Worm (Caenorhabditis elegans) whole organism, L2 larva: ENCODE data around the gene W08E12.4.

Experiments used
- blmp-1 ChIP-seq: sonication (generic microtip); optimal IDR thresholded peaks from 2 replicates; lab custom pipeline; 2017; ENCODE audit warnings: missing genetic modification characterization, mild to moderate bottlenecking, missing compliant biosample characterization, antibody characterized with exemption, moderate library complexity; ENCODE audit not compliant: insufficient read depth
- dmd-4 ChIP-seq: sonication (generic microtip); optimal IDR thresholded peaks from 2 replicates; lab custom pipeline; 2017; ENCODE audit warnings: missing biosample characterization, missing genetic modification characterization
- skn-1 ChIP-seq: sonication (generic microtip); optimal IDR thresholded peaks from 2 replicates; lab custom pipeline; 2017; ENCODE audit warnings: missing biosample characterization, missing genetic modification characterization

DNA sequence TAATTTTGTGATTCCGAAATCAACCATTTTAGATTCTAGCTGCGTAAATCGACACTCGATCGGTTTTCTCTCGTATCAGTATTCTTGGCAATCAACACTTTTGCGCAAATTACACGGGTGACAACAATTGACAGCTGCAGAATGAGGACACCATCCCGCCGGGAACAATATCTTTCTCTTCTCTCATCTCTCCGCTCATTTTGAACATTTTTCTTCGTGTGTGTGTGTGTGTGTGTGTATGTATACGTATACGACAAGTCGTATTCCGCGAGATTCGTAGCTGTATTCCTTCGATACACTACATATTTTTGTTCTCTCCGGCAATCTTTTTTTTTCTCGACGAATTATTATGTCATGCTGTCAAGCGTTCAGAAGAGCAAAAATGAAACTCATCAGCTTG is 45.3 kb upstream of the W08E12.4 start:
- TF ChIP-seq skn-1 (tag; lab: Kevin White, UChicago) (no peak), blmp-1 (no peak), dmd-4 (tag; lab: Kevin White, UChicago) (no peak)
